Worm (Caenorhabditis elegans) whole organism, midembryonic: ENCODE results near the gene Y51H4A.938.
A peak's percentile ranks its signal among the peaks of the same experiment; 100 is the strongest.
"Not testable (repeated sequence)": the region's sequence is repeated elsewhere in the genome, so short reads cannot be mapped to it uniquely, and the experiment has no call there.

Source experiments
- T22C8.4 ChIP-seq: fragments of 200-800 bp; sonication (Bioruptor generic); IDR thresholded peaks from 2 replicates; pipeline ENCODE4 v1.3.6; 2022; ENCODE audit warnings: missing genetic modification characterization, missing compliant biosample characterization
- cog-1 ChIP-seq: sonication (generic microtip); optimal IDR thresholded peaks from 2 replicates; lab custom pipeline; 2016; ENCODE audit warnings: missing genetic modification characterization, missing compliant biosample characterization
- flt-1 ChIP-seq: fragments of 200-800 bp; sonication (Bioruptor generic); IDR thresholded peaks from 2 replicates; pipeline ENCODE4 v1.3.6; 2022; ENCODE audit warnings: missing genetic modification characterization, missing compliant biosample characterization
- klf-2 ChIP-seq: fragments of 200-800 bp; sonication (Bioruptor generic); conservative IDR thresholded peaks from 2 replicates; pipeline ENCODE4 v1.3.6; 2022; ENCODE audit warnings: missing genetic modification reagents, missing genetic modification characterization, missing compliant biosample characterization
- med-1 ChIP-seq: sonication (generic microtip); optimal IDR thresholded peaks from 2 replicates; lab custom pipeline; 2017; ENCODE audit warnings: missing genetic modification characterization, mild to moderate bottlenecking, missing compliant biosample characterization, antibody characterized with exemption, missing genetic modification reagents; ENCODE audit not compliant: insufficient read depth
- ref-1 ChIP-seq: fragments of 200-800 bp; sonication (Bioruptor generic); conservative IDR thresholded peaks from 2 replicates; pipeline ENCODE4 v1.3.6; 2022; ENCODE audit warnings: missing genetic modification reagents, missing genetic modification characterization, missing compliant biosample characterization
- tab-1 ChIP-seq: fragments of 200-800 bp; sonication (Bioruptor generic); IDR thresholded peaks from 2 replicates; pipeline ENCODE4 v1.3.6; 2022; ENCODE audit warnings: missing genetic modification characterization, missing compliant biosample characterization
- ztf-23 ChIP-seq: fragments of 200-800 bp; sonication (Bioruptor generic); IDR thresholded peaks from 2 replicates; pipeline ENCODE4 v1.3.6; 2022; ENCODE audit warnings: missing genetic modification reagents, missing genetic modification characterization, missing compliant biosample characterization
- ztf-29 ChIP-seq: fragments of 200-800 bp; sonication (Bioruptor generic); IDR thresholded peaks from 2 replicates; pipeline ENCODE4 v1.3.6; 2022; ENCODE audit warnings: missing genetic modification reagents, missing genetic modification characterization, missing compliant biosample characterization

Y51H4A.938 gene

ce11 chrIV:16502387-16502786 is 21.4 kb downstream of the Y51H4A.938 start:
- TF ChIP-seq tab-1 (no peak), flt-1 (no peak), ref-1 (GFP tag; lab: Robert Waterston, UW) (no peak), cog-1 (tag; lab: Kevin White, UChicago) (no peak), ztf-23 (GFP tag; lab: Robert Waterston, UW) (no peak), ztf-29 (GFP tag; lab: Robert Waterston, UW) (no peak), T22C8.4 (GFP tag; lab: Robert Waterston, UW) (no peak), med-1 (GFP tag; lab: Kevin White, UChicago) (no peak)

DNA sequence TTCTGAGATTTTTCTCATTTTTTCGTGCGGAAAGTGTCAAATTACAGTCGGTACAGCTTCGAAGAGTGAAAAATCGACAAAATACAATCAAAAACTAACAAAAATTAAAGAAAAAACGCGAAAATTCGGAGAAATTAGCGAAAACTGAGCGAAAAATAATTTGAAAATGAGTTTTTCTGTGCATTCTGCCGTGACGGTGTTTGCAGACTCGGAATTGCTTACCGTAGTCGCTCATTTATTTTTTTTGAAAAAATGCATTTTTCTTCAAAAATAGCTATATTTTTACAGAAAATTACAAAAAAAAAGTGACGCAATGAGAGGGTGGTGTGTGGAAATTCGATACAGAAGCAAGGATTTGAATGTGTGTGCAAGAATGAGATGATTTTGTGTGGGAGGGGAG is 22.1 kb downstream of the Y51H4A.938 start:
- TF ChIP-seq T22C8.4 (GFP tag; lab: Robert Waterston, UW) (no peak), ztf-23 (GFP tag; lab: Robert Waterston, UW) (no peak), ref-1 (GFP tag; lab: Robert Waterston, UW) (no peak), ztf-29 (GFP tag; lab: Robert Waterston, UW) (no peak), klf-2 (GFP tag; lab: Robert Waterston, UW) (no peak), flt-1 (no peak), tab-1 (no peak)

DNA sequence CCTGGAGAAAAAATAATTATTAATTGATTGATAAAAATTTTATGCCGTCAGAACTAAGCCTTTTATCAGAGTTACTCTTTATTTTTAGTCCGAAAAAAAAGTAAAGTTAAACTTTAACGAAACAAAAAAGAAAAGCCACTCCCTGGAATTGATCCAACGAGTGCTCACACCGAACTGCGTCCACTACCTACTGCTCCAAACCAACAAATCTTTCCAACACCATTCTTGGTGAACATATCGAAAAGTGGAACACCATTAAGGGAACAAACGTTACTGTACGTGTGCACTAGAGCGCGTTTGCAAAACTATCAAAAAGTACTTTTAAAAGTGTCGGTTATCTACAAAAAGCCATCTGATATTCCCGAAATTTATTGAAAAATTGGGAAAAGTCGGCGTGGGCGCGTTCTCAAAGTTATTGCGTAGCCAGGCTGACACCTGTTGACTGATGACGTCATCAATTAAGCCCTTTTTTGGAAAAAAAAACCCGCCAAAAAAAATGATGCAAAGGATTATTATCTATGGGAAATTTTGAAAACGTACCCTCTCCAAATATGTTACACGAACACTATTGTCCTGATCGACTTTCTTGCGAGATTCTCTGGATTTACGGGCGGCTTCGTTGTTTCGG is 22.7 kb downstream of the Y51H4A.938 start:
- TF ChIP-seq T22C8.4 (GFP tag; lab: Robert Waterston, UW), result no peak
- TF ChIP-seq ztf-29 (GFP tag; lab: Robert Waterston, UW), result no peak
- no peak for TF ChIP-seq ref-1 (GFP tag; lab: Robert Waterston, UW)
- 0 out of 2 replicates have a peak, but pooled peaks have one; percentile 40 for TF ChIP-seq flt-1
- TF ChIP-seq cog-1 (tag; lab: Kevin White, UChicago), result no peak
- no peak for TF ChIP-seq klf-2 (GFP tag; lab: Robert Waterston, UW)
- no peak for TF ChIP-seq ztf-23 (GFP tag; lab: Robert Waterston, UW)
- no peak for TF ChIP-seq med-1 (GFP tag; lab: Kevin White, UChicago)
- 0 out of 2 replicates have a peak, but pooled peaks have one; percentile 47 for TF ChIP-seq tab-1

DNA sequence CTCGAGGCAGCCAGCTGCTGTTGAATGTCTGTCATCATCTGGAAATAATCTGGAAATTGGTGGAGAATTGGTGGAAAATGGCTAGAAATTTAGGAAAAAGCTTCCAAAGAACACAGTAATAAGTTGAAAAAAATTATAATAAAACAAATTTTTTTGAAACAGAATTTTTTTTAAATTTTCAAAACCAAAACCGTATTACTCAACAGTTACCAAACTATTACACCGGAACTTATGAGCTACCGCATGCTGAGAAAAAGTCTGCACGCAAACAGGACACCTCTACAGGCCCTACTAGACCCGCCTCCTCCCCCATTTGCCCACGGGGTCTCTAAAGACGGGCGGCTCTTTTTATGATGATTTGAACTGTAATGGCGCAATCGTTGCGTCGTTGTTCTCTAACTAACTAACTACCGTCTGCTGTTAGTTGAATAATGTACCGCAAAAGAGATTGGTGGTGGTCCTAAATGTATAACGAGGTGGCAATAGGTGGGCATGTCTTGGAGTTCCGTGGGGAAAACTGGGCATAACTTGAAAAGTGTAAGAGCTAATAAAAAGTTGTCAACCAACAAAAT is 24.7 kb downstream of the Y51H4A.938 start, which contains the start of gene zip-7:
zip-7 (minus strand) TSS at position 51 of the 572 bp plus-strand sequence.
- TF ChIP-seq T22C8.4 (GFP tag; lab: Robert Waterston, UW) (no peak), klf-2 (GFP tag; lab: Robert Waterston, UW) (no peak), ztf-23 (GFP tag; lab: Robert Waterston, UW) (no peak), tab-1 (no peak), cog-1 (tag; lab: Kevin White, UChicago) (no peak), flt-1 (no peak), ref-1 (GFP tag; lab: Robert Waterston, UW) (no peak), ztf-29 (GFP tag; lab: Robert Waterston, UW) (no peak)

DNA sequence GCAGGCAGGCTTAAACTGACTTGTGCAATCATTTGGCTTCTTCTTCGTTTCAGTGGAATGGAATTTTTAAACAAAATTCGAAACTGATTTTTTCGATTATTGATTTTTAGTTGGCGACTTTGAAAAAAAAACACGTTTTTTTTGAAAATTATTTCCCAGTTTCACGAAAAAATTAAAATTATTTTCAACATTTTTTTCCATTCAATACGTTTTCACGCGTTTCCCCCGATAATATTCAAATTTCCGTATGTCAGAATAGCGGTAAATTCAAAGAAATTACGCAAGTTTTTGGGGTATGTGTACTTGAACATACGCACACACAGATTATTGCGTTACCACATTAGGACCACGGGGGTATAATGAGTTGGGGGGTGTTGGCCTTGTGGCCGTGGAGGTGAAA is 26.1 kb downstream of the Y51H4A.938 start, which contains the start of gene Y51H4A.935:
Y51H4A.935 (minus strand) TSS at position 101 of the 400 bp plus-strand sequence.
- TF ChIP-seq med-1 (GFP tag; lab: Kevin White, UChicago); T22C8.4 (GFP tag; lab: Robert Waterston, UW); klf-2 (GFP tag; lab: Robert Waterston, UW): not testable (repeated sequence)

DNA sequence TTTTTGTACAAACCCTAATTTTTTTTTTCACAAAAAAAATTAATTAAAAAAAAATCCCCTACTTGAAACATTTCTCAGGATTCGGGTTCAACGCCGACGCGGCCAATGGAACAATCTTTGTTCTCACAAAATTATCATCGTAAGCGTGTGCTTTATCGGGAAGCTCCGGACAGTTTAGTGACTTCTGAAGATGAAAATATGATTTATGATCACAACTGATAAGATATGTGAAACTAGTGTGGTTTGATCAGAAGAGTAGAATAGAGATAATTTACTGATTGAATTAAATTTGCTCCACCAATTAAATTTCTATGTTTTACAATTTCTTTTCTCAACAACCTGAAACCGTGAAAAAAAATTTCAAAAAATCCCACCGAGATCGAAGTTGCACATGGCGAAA is 44.0 kb downstream of the Y51H4A.938 start:
- no peak for TF ChIP-seq klf-2 (GFP tag; lab: Robert Waterston, UW)
- TF ChIP-seq tab-1, result no peak
- TF ChIP-seq flt-1, result no peak

DNA sequence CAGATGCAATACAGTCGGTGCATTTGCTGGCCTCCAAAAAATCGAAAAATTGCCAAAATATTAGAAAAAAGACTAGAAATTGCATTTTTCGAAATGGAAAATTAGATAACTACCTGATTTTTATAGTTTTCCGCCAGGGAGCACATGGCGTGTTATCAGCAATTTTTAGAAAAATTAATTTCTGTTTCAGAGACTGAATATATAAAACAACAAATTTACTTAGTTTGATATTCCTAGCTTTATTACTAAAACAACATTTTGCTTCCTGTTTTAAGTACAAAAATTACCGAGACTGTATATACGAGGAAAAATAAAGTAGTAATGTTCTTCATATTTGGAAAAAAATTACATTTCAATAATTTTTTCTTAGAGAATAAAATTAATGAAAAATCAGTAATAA is 45.0 kb downstream of the Y51H4A.938 start, which contains the start of gene Y51H4A.5:
Y51H4A.5 (minus strand) TSS at position 101 of the 400 bp plus-strand sequence.
- TF ChIP-seq cog-1 (tag; lab: Kevin White, UChicago), result no peak
- TF ChIP-seq ref-1 (GFP tag; lab: Robert Waterston, UW), result no peak

DNA sequence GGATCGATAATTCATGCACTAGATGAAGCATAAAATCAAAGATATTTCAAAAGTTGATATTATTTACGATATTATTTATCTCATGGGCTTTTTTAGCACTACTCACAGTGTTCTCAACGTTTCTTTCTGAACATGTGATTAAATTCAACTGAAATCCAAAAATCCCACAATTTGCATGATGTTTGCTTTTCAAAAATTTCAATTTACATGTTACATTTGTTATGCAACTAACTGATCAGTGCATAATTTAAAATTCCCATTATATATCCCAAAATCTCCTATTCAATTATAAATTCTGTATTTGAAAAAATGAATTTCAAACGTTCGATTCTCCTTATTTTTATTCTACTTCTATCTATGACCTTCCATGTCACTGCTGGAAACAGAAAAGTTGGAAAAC is 47.4 kb downstream of the Y51H4A.938 start, which contains the start of gene Y51H4A.937:
Y51H4A.937 (plus strand) TSS at position 301 of the 400 bp plus-strand sequence.
- no peak for TF ChIP-seq flt-1
